Worm (Caenorhabditis elegans) whole organism, midembryonic: ENCODE data around the gene F41C3.7.

Experiments used
- T22C8.4 ChIP-seq: fragments of 200-800 bp; sonication (Bioruptor generic); IDR thresholded peaks from 2 replicates; pipeline ENCODE4 v1.3.6; 2022; ENCODE audit warnings: missing genetic modification characterization, missing compliant biosample characterization
- flt-1 ChIP-seq: fragments of 200-800 bp; sonication (Bioruptor generic); IDR thresholded peaks from 2 replicates; pipeline ENCODE4 v1.3.6; 2022; ENCODE audit warnings: missing genetic modification characterization, missing compliant biosample characterization
- klf-2 ChIP-seq: fragments of 200-800 bp; sonication (Bioruptor generic); conservative IDR thresholded peaks from 2 replicates; pipeline ENCODE4 v1.3.6; 2022; ENCODE audit warnings: missing genetic modification reagents, missing genetic modification characterization, missing compliant biosample characterization
- med-1 ChIP-seq: sonication (generic microtip); optimal IDR thresholded peaks from 2 replicates; lab custom pipeline; 2017; ENCODE audit warnings: missing genetic modification characterization, mild to moderate bottlenecking, missing compliant biosample characterization, antibody characterized with exemption, missing genetic modification reagents; ENCODE audit not compliant: insufficient read depth

DNA sequence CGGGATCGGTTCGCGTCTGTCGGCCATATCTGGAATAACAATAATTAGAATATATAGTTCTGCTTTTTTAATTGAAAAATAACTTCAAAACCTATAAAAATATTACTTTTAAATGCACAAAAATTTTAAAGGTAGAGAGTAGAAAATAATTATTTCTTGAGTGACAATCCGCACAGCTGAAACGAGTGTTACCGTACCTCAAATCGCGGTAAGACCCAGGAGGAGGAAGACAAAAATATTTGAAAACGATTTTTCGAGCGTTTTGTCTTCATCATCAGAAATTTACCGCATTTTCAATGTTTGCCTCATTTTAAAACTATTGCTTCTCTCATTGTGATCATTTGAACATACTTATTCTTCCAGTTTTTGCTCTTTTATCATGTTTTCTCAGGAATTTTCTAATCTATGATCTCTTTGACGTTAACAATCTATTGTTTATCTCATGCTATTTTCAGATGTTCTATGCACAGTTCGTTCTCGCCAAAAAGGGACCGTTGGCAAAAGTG, 31.5 kb upstream of the F41C3.7 start, which contains the start of the genes rpn-5 and scc-1:
- TF ChIP-seq klf-2 (no peak), med-1 (GFP tag; lab: Kevin White, UChicago) (no peak), flt-1 (GFP tag; lab: Robert Waterston, UW) (no peak), T22C8.4 (GFP tag; lab: Robert Waterston, UW) (no peak)
